Worm (Caenorhabditis elegans) whole organism, L4/young adult: ENCODE results near the gene F53F4.12.

Experiments used
- W03F9.2 ChIP-seq: fragments of 150-350 bp; optimal IDR thresholded peaks from 2 replicates; lab custom pipeline; 2014; ENCODE audit warnings: missing biosample characterization, missing genetic modification characterization
- dao-5 ChIP-seq: sonication (generic microtip); optimal IDR thresholded peaks from 2 replicates; lab custom pipeline; 2016; ENCODE audit warnings: missing genotype, missing genetic modification characterization, moderate library complexity, missing compliant biosample characterization
- him-1 ChIP-seq: sonication (generic microtip); optimal IDR thresholded peaks from 2 replicates; lab custom pipeline; 2016; ENCODE audit warnings: missing genotype, missing genetic modification reagents, missing genetic modification characterization, missing compliant biosample characterization

ce11 chrV:13578637-13579036 lies 47.2 kb upstream of the F53F4.12 start, which contains the start of gene C50B8.6:
- no peak for TF ChIP-seq dao-5 (tag; lab: Kevin White, UChicago)
- TF ChIP-seq him-1 (tag; lab: Kevin White, UChicago) = no peak
- TF ChIP-seq W03F9.2 = no peak
